Worm (Caenorhabditis elegans): ENCODE data around the gene K04C2.3.
A peak's percentile ranks its signal among the peaks of the same experiment; 100 is the strongest.

ce11 chrIII:6897587-6898064, 24.7 kb downstream of the K04C2.3 start, which contains the start of gene T07E3.4:
- TF ChIP-seq snpc-4 (tag; optimal IDR thresholded peaks at IDR 0.05): peak; percentile 23
- TF ChIP-seq lin-13 (GFP tag; optimal IDR thresholded peaks at IDR 0.05): peak; percentile 51
- no peak for TF ChIP-seq nhr-237 (tag; optimal IDR thresholded peaks at IDR 0.05)
- TF ChIP-seq unc-98 (GFP tag; IDR thresholded peaks at IDR 0.05): no peak
- no peak for TF ChIP-seq ceh-63 (GFP tag; optimal IDR thresholded peaks at IDR 0.05)
- TF ChIP-seq tbx-2 (tag; optimal IDR thresholded peaks at IDR 0.05): peak; percentile 89
- peak; percentile 44 for TF ChIP-seq ama-1 (optimal IDR thresholded peaks at IDR 0.05)
- peak in 4 of 6 experiments; percentile 20 to 94 (median 68) for TF ChIP-seq elt-3 (tag; optimal IDR thresholded peaks at IDR 0.05)
- no peak for TF ChIP-seq sptf-1 (tag; optimal IDR thresholded peaks at IDR 0.05)
